Fruit fly (Drosophila melanogaster): ENCODE measurements around the gene tey.

Gene tey

dm6 chr3L:19612172-19612571, 51.7 kb downstream of the tey start, which contains the start of the genes Lon and PIG-F (continued):
- TF ChIP-seq Usf (GFP tag; optimal IDR thresholded peaks at IDR 0.05) (peak; percentile 99), ash1 (GFP tag; optimal IDR thresholded peaks at IDR 0.05) (peak; percentile 70), Six4 (GFP tag; optimal IDR thresholded peaks at IDR 0.05) (peak; percentile 99), CG13775 (GFP tag; optimal IDR thresholded peaks at IDR 0.05) (peak; percentile 100), Jarid2 (GFP tag; optimal IDR thresholded peaks at IDR 0.05) (peak; percentile 94), HmgZ (tag; optimal IDR thresholded peaks at IDR 0.05) (peak; percentile 98), CG18262 (tag; optimal IDR thresholded peaks at IDR 0.05) (peak; percentile 99), CG17361 (GFP tag; IDR thresholded peaks at IDR 0.05) (peak; percentile 100), ranshi (GFP tag; IDR thresholded peaks at IDR 0.05) (peak; percentile 98), sqz (GFP tag; optimal IDR thresholded peaks at IDR 0.05) (peak; percentile 99), lola (GFP tag; optimal IDR thresholded peaks at IDR 0.05) (peak in 1 of 3 experiments; percentile 99), CG7963 (GFP tag; IDR thresholded peaks at IDR 0.05; ENCODE audit: partially characterized antibody) (peak; percentile 58), gcm (GFP tag; optimal IDR thresholded peaks at IDR 0.05) (peak; percentile 99), CG8290 (GFP tag; optimal IDR thresholded peaks at IDR 0.05) (peak; percentile 99), CG8290 (tag; optimal IDR thresholded peaks at IDR 0.05) (peak in 1 of 2 experiments; percentile 98), CG14710 (tag; optimal IDR thresholded peaks at IDR 0.05) (peak; percentile 99), sim (GFP tag; IDR thresholded peaks at IDR 0.05) (peak; percentile 94), CG33557 (GFP tag; optimal IDR thresholded peaks at IDR 0.05) (peak; percentile 100), CG9932 (GFP tag; IDR thresholded peaks at IDR 0.05) (peak; percentile 99), unc-4 (GFP tag; IDR thresholded peaks at IDR 0.05; ENCODE audit: partially characterized antibody) (peak; percentile 51; the same call in 1 of the 2 replicates), Doc3 (GFP tag; IDR thresholded peaks at IDR 0.05; ENCODE audit: partially characterized antibody) (no peak; the same call in 2 of the 3 replicates), eve (GFP tag; optimal IDR thresholded peaks at IDR 0.05) (peak in 1 of 2 experiments; percentile 71), vvl (GFP tag; IDR thresholded peaks at IDR 0.05) (peak; percentile 99), stwl (tag; optimal IDR thresholded peaks at IDR 0.05) (peak; percentile 97), esg (GFP tag; conservative IDR thresholded peaks at IDR 0.05) (peak; percentile 98), disco-r (GFP tag; optimal IDR thresholded peaks at IDR 0.05) (peak; percentile 96), hb (GFP tag; IDR thresholded peaks at IDR 0.05; ENCODE audit: partially characterized antibody) (peak; percentile 63; the same call in 1 of the 3 replicates), CG1603 (tag; optimal IDR thresholded peaks at IDR 0.05) (no peak), mld (GFP tag; IDR thresholded peaks at IDR 0.05; ENCODE audit: partially characterized antibody) (0 out of 3 replicates have a peak, but pooled peaks have one; percentile 15), Eip74EF (GFP tag; optimal IDR thresholded peaks at IDR 0.05) (peak in 1 of 2 experiments; percentile 97), CG13287 (GFP tag; IDR thresholded peaks at IDR 0.05; ENCODE audit: partially characterized antibody) (peak; percentile 76), otp (GFP tag; IDR thresholded peaks at IDR 0.05) (peak; percentile 96), CG4282 (GFP tag; optimal IDR thresholded peaks at IDR 0.05) (peak; percentile 98), Sry-β (GFP tag; optimal IDR thresholded peaks at IDR 0.05) (peak; percentile 78), E2f1 (GFP tag; IDR thresholded peaks at IDR 0.05) (peak; percentile 98), CG15479 (GFP tag; optimal IDR thresholded peaks at IDR 0.05) (peak; percentile 78), C15 (GFP tag; IDR thresholded peaks at IDR 0.05) (peak; percentile 95), CG42726 (GFP tag; IDR thresholded peaks at IDR 0.05; ENCODE audit: partially characterized antibody) (0 out of 2 replicates have a peak, but pooled peaks have one; percentile 32), Oaz (GFP tag; IDR thresholded peaks at IDR 0.05) (peak; percentile 97), tgo (GFP tag; IDR thresholded peaks at IDR 0.05) (peak; percentile 99), CG1529 (GFP tag; optimal IDR thresholded peaks at IDR 0.05) (peak; percentile 99), TFAM (GFP tag; optimal IDR thresholded peaks at IDR 0.05) (peak; percentile 88), CG9727 (GFP tag; optimal IDR thresholded peaks at IDR 0.05) (peak; percentile 99), zf30C (GFP tag; optimal IDR thresholded peaks at IDR 0.05) (peak; percentile 63), CG8924 (tag; optimal IDR thresholded peaks at IDR 0.05) (peak; percentile 99), Drgx (GFP tag; IDR thresholded peaks at IDR 0.05) (peak; percentile 98), CG2116 (GFP tag; optimal IDR thresholded peaks at IDR 0.05) (peak; percentile 92), CG3838 (GFP tag; optimal IDR thresholded peaks at IDR 0.05) (peak; percentile 94), CG7786 (GFP tag; optimal IDR thresholded peaks at IDR 0.05) (peak; percentile 97)
